Fruit fly (Drosophila melanogaster): ENCODE results near the gene plh.

Gene plh

DNA sequence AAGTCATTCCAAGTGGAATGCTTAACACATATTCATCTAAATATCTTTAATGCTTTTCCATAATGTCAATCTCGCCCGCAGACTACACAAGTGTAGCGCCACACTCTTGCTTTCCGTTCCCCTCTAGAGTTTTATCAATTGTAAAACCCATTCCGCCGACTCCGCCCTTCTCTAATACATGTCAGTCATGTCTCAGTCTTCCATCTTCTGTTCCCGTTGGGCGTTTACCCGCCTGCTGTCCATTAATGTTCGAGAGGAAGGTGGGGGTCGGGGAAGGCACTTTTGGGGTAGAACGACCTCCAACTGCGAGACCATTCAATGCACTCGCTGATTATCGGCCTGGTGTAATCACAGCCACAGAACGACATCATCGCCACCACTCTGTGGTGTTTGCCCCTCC lies 30.6 kb upstream of the plh start (continued):
- TF ChIP-seq nerfin-2 (GFP tag; IDR thresholded peaks at IDR 0.05; ENCODE audit: partially characterized antibody) (no peak), pros (GFP tag; optimal IDR thresholded peaks at IDR 0.05) (peak; percentile 2), CG2199 (GFP tag; IDR thresholded peaks at IDR 0.05) (peak; percentile 67; the same call in 1 of the 3 replicates), Blimp-1 (GFP tag; optimal IDR thresholded peaks at IDR 0.05) (peak; percentile 60)

DNA sequence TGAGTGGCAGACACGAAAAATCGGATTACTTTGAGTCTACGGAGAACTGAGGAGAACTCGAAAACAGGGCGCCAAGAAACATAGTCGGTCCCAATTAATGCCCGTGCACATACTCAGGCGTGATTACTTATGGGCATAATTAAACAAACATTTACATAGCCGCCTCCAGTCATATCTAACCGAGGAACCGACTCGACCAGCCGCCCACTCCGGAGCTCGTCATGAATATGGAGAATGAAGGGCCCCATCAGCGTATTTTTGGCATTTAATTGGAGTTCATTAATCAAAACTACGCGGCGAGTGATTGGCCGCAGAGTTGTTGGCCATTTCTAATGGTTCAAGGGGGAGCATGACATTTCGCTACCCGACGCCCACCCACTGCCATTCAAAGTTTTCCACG lies 29.5 kb upstream of the plh start:
- TF ChIP-seq CG9215 (GFP tag; IDR thresholded peaks at IDR 0.05), result no peak
- TF ChIP-seq CG18764 (GFP tag; optimal IDR thresholded peaks at IDR 0.05), result no peak
- no peak for TF ChIP-seq grn (GFP tag; optimal IDR thresholded peaks at IDR 0.05)
- TF ChIP-seq CG10654 (GFP tag; optimal IDR thresholded peaks at IDR 0.05), result no peak
- TF ChIP-seq GATAe (GFP tag; conservative IDR thresholded peaks at IDR 0.05), result no peak
- no peak for TF ChIP-seq CG1603 (tag; optimal IDR thresholded peaks at IDR 0.05)
- no peak for TF ChIP-seq Abd-B (GFP tag; optimal IDR thresholded peaks at IDR 0.05)
- TF ChIP-seq CG18599 (GFP tag; optimal IDR thresholded peaks at IDR 0.05), result peak; percentile 25
- TF ChIP-seq cg (GFP tag; optimal IDR thresholded peaks at IDR 0.05), result no peak
- peak; percentile 23 for TF ChIP-seq lab (GFP tag; optimal IDR thresholded peaks at IDR 0.05)
- TF ChIP-seq Fer1 (GFP tag; optimal IDR thresholded peaks at IDR 0.05), result no peak
- no peak for TF ChIP-seq CG10274 (GFP tag; optimal IDR thresholded peaks at IDR 0.05)
- peak; percentile 55; the same call in 2 of the 3 replicates for TF ChIP-seq sr (GFP tag; IDR thresholded peaks at IDR 0.05)
- no peak for TF ChIP-seq E2f2 (GFP tag; IDR thresholded peaks at IDR 0.05)
- 0 out of 2 replicates have a peak, but pooled peaks have one; percentile 4 for TF ChIP-seq H2.0 (GFP tag; IDR thresholded peaks at IDR 0.05)
- TF ChIP-seq CG13894 (tag; optimal IDR thresholded peaks at IDR 0.05), result peak; percentile 39
- no peak for TF ChIP-seq luna (GFP tag; optimal IDR thresholded peaks at IDR 0.05)
- no peak for TF ChIP-seq hb (GFP tag; IDR thresholded peaks at IDR 0.05; ENCODE audit: partially characterized antibody)
- TF ChIP-seq CG12236 (GFP tag; optimal IDR thresholded peaks at IDR 0.05), result no peak
- TF ChIP-seq Med (GFP tag), result peak; percentile 69
- TF ChIP-seq lbe (GFP tag; optimal IDR thresholded peaks at IDR 0.05), result no peak
- TF ChIP-seq CG10209 (GFP tag; optimal IDR thresholded peaks at IDR 0.05), result no peak
- TF ChIP-seq ewg (GFP tag; optimal IDR thresholded peaks at IDR 0.05), result no peak
- TF ChIP-seq Dp (GFP tag; optimal IDR thresholded peaks at IDR 0.05), result no peak
- TF ChIP-seq CG2889 (GFP tag; IDR thresholded peaks at IDR 0.05), result no peak
- TF ChIP-seq CG13424 (tag; optimal IDR thresholded peaks at IDR 0.05), result no peak
- TF ChIP-seq bab2 (GFP tag; optimal IDR thresholded peaks at IDR 0.05), result no peak
- TF ChIP-seq sisA (GFP tag; IDR thresholded peaks at IDR 0.05), result no peak
- TF ChIP-seq eve (GFP tag; optimal IDR thresholded peaks at IDR 0.05), result no peak
- TF ChIP-seq CG9932 (GFP tag; IDR thresholded peaks at IDR 0.05), result no peak
- no peak for TF ChIP-seq PHDP (tag; optimal IDR thresholded peaks at IDR 0.05)
- no peak for TF ChIP-seq ash1 (GFP tag; optimal IDR thresholded peaks at IDR 0.05)
- TF ChIP-seq Chrac-16 (GFP tag; optimal IDR thresholded peaks at IDR 0.05), result no peak
- no peak for TF ChIP-seq Xbp1 (GFP tag; optimal IDR thresholded peaks at IDR 0.05)
- no peak for TF ChIP-seq chm (GFP tag; IDR thresholded peaks at IDR 0.05)
- TF ChIP-seq btn (GFP tag; optimal IDR thresholded peaks at IDR 0.05), result no peak
- TF ChIP-seq CG43689 (GFP tag; IDR thresholded peaks at IDR 0.05), result no peak
- no peak for TF ChIP-seq CG31388 (GFP tag; optimal IDR thresholded peaks at IDR 0.05)
- TF ChIP-seq CG4360 (GFP tag; IDR thresholded peaks at IDR 0.05), result no peak
- TF ChIP-seq sens (GFP tag), result peak; percentile 23
- no peak for TF ChIP-seq D19A (tag; optimal IDR thresholded peaks at IDR 0.05)
- TF ChIP-seq gt (GFP tag; IDR thresholded peaks at IDR 0.05), result no peak
- no peak for TF ChIP-seq CG8765 (GFP tag; IDR thresholded peaks at IDR 0.05)
- TF ChIP-seq tap (tag; optimal IDR thresholded peaks at IDR 0.05), result no peak
- TF ChIP-seq fu2 (GFP tag; optimal IDR thresholded peaks at IDR 0.05), result no peak
- peak; percentile 10; the same call in 1 of the 2 replicates for TF ChIP-seq Rfx (GFP tag; IDR thresholded peaks at IDR 0.05)
- no peak for TF ChIP-seq Atf3 (GFP tag; optimal IDR thresholded peaks at IDR 0.05)
